Fruit fly (Drosophila melanogaster) whole organism, pupa: ENCODE measurements around the gene Mst84Da.

Experiments used
- CG10348 ChIP-seq: fragments of 200-800 bp; sonication (Bioruptor generic); IDR thresholded peaks from 2 replicates; pipeline ENCODE4 v1.3.6; 2022; ENCODE audit warnings: missing biosample characterization, missing genetic modification characterization
- CG12605 ChIP-seq: fragments of 200-800 bp; sonication (Bioruptor generic); IDR thresholded peaks from 2 replicates; pipeline ENCODE4 v1.3.6; 2022; ENCODE audit warnings: missing biosample characterization, missing genetic modification characterization
- CG13204 ChIP-seq: fragments of 200-800 bp; sonication (Bioruptor generic); optimal IDR thresholded peaks from 2 replicates; lab custom pipeline; 2018; ENCODE audit warnings: missing biosample characterization, mild to moderate bottlenecking, missing genetic modification characterization, moderate library complexity
- CG14655 ChIP-seq: fragments of 200-800 bp; sonication (Bioruptor generic); optimal IDR thresholded peaks from 3 replicates; lab custom pipeline; 2017; ENCODE audit warnings: mild to moderate bottlenecking, missing biosample characterization, missing genetic modification reagents, missing genetic modification characterization
- CG15710 ChIP-seq: fragments of 200-800 bp; sonication (Bioruptor generic); optimal IDR thresholded peaks from 2 replicates; lab custom pipeline; 2018; ENCODE audit warnings: missing biosample characterization, mild to moderate bottlenecking, missing genetic modification characterization, moderate library complexity
- CG17806 ChIP-seq: fragments of 200-800 bp; sonication (Bioruptor generic); optimal IDR thresholded peaks from 2 replicates; lab custom pipeline; 2018; ENCODE audit warnings: missing biosample characterization, mild to moderate bottlenecking, missing genetic modification characterization, moderate library complexity
- CG32121 ChIP-seq: fragments of 200-800 bp; sonication (Bioruptor generic); IDR thresholded peaks from 2 replicates; pipeline ENCODE4 v1.3.6; 2022; ENCODE audit warnings: missing biosample characterization, missing genetic modification characterization
- CG34367 ChIP-seq: fragments of 200-800 bp; sonication (Bioruptor generic); optimal IDR thresholded peaks from 2 replicates; lab custom pipeline; 2018; ENCODE audit warnings: missing biosample characterization, mild to moderate bottlenecking, missing genetic modification characterization
- CG4496 ChIP-seq: fragments of 200-800 bp; sonication (Bioruptor generic); IDR thresholded peaks from 3 replicates; pipeline ENCODE4 v1.3.6; 2022; ENCODE audit warnings: missing biosample characterization, missing genetic modification characterization
- CG8159 ChIP-seq: fragments of 200-800 bp; sonication (Bioruptor generic); optimal IDR thresholded peaks from 3 replicates; lab custom pipeline; 2018; ENCODE audit warnings: missing biosample characterization, mild to moderate bottlenecking, missing genetic modification characterization, moderate library complexity
- CG8301 ChIP-seq: fragments of 200-800 bp; sonication (Bioruptor generic); optimal IDR thresholded peaks from 2 replicates; lab custom pipeline; 2018; ENCODE audit warnings: missing biosample characterization, mild to moderate bottlenecking, missing genetic modification characterization
- CG9948 ChIP-seq: fragments of 200-800 bp; sonication (Bioruptor generic); optimal IDR thresholded peaks from 2 replicates; lab custom pipeline; 2018; ENCODE audit warnings: missing biosample characterization, mild to moderate bottlenecking, missing genetic modification characterization, moderate library complexity
- D1 ChIP-seq: fragments of 200-800 bp; sonication (Bioruptor generic); optimal IDR thresholded peaks from 2 replicates; lab custom pipeline; 2018; ENCODE audit warnings: missing biosample characterization, mild to moderate bottlenecking, missing genetic modification characterization, moderate library complexity
- EcR ChIP-seq: fragments of 200-800 bp; sonication (Bioruptor generic); optimal IDR thresholded peaks from 3 replicates; lab custom pipeline; 2019; ENCODE audit warnings: missing biosample characterization, missing genetic modification characterization, mild to moderate bottlenecking, moderate library complexity, missing genetic modification reagents
- Ets98B ChIP-seq: fragments of 200-800 bp; sonication (Bioruptor generic); IDR thresholded peaks from 2 replicates; pipeline ENCODE4 v1.3.6; 2022; ENCODE audit warnings: missing biosample characterization, missing genetic modification characterization
- Pif1A ChIP-seq: fragments of 200-800 bp; sonication (Bioruptor generic); optimal IDR thresholded peaks from 3 replicates; lab custom pipeline; 2016; ENCODE audit warnings: missing biosample characterization, missing genetic modification characterization
- Pif1B ChIP-seq: fragments of 200-800 bp; sonication (Bioruptor generic); optimal IDR thresholded peaks from 3 replicates; lab custom pipeline; 2016; ENCODE audit warnings: missing biosample characterization, missing genetic modification characterization
- Snoo ChIP-seq: fragments of 200-800 bp; sonication (Bioruptor generic); optimal IDR thresholded peaks from 3 replicates; lab custom pipeline; 2017; ENCODE audit warnings: missing biosample characterization, mild to moderate bottlenecking, missing genetic modification characterization, inconsistent platforms
- fd96Ca ChIP-seq: fragments of 200-800 bp; sonication (Bioruptor generic); IDR thresholded peaks from 3 replicates; pipeline ENCODE4 v1.3.6; 2022; ENCODE audit warnings: missing biosample characterization, missing genetic modification characterization
- gl ChIP-seq: fragments of 200-800 bp; sonication (Bioruptor generic); optimal IDR thresholded peaks from 2 replicates; lab custom pipeline; 2018; ENCODE audit warnings: missing biosample characterization, mild to moderate bottlenecking, missing genetic modification characterization
- rn ChIP-seq: fragments of 200-800 bp; sonication (Bioruptor generic); IDR thresholded peaks from 2 replicates; pipeline ENCODE4 v1.3.6; 2022; ENCODE audit warnings: missing biosample characterization, missing genetic modification characterization

The Mst84Da gene

dm6 chr3R:7364573-7364972 lies 1.1 kb upstream of the Mst84Da start, which contains the start of gene Mst84Dc:
Gene Mst84Dc (minus strand): TSS chr3R:7364673.
- no peak for TF ChIP-seq CG8301 (tag; lab: Kevin White, UChicago)
- no peak for TF ChIP-seq CG32121 (GFP tag; lab: Robert Waterston, UW)
- TF ChIP-seq gl, result no peak
- TF ChIP-seq CG34367 (tag; lab: Kevin White, UChicago), result no peak
- no peak for TF ChIP-seq Pif1A (GFP tag; lab: Kevin White, UChicago)
- TF ChIP-seq D1 (tag; lab: Kevin White, UChicago), result no peak
- TF ChIP-seq Pif1B (GFP tag; lab: Kevin White, UChicago), result no peak

- TF ChIP-seq CG13204 (GFP tag; lab: Kevin White, UChicago), result no peak
- no peak for TF ChIP-seq EcR (GFP tag; lab: Kevin White, UChicago)
These were observed 3.6 kb downstream of the Mst84Da start, which contains the start of gene MstProx for dm6 chr3R:7369205-7369604. Gene MstProx (minus strand): TSS chr3R:7369305.

- no peak for TF ChIP-seq CG13204 (GFP tag; lab: Kevin White, UChicago)
- TF ChIP-seq CG32121 (GFP tag; lab: Robert Waterston, UW), result no peak
- no peak for TF ChIP-seq Pif1A (GFP tag; lab: Kevin White, UChicago)
- no peak for TF ChIP-seq D1 (tag; lab: Kevin White, UChicago)
- TF ChIP-seq CG8159 (tag; lab: Kevin White, UChicago), result no peak
- no peak for TF ChIP-seq gl
- TF ChIP-seq CG14655 (GFP tag; lab: Kevin White, UChicago), result no peak
- no peak for TF ChIP-seq CG8301 (tag; lab: Kevin White, UChicago)
- TF ChIP-seq EcR (GFP tag; lab: Kevin White, UChicago), result no peak
- no peak for TF ChIP-seq CG9948
- no peak for TF ChIP-seq CG15710 (tag; lab: Kevin White, UChicago)
- TF ChIP-seq CG10348, result no peak
- TF ChIP-seq fd96Ca, result no peak
- no peak for TF ChIP-seq Pif1B (GFP tag; lab: Kevin White, UChicago)
- TF ChIP-seq CG17806 (tag; lab: Kevin White, UChicago), result no peak
- TF ChIP-seq Snoo (tag; lab: Kevin White, UChicago), result no peak
- TF ChIP-seq CG4496, result no peak
- no peak for TF ChIP-seq CG12605
- TF ChIP-seq rn (GFP tag; lab: Robert Waterston, UW), result no peak
These were observed 25.5 kb downstream of the Mst84Da start, which contains the start of gene CG42650 for dm6 chr3R:7391113-7391512. Gene CG42650 (plus strand): TSS chr3R:7391413.

- TF ChIP-seq CG4496 (no peak), Ets98B (GFP tag; lab: Robert Waterston, UW) (no peak), CG12605 (no peak), CG8301 (tag; lab: Kevin White, UChicago) (no peak), CG13204 (GFP tag; lab: Kevin White, UChicago) (no peak), CG9948 (no peak), fd96Ca (no peak), EcR (GFP tag; lab: Kevin White, UChicago) (no peak), CG8159 (tag; lab: Kevin White, UChicago) (no peak), CG15710 (tag; lab: Kevin White, UChicago) (no peak), CG10348 (no peak), CG32121 (GFP tag; lab: Robert Waterston, UW) (no peak)
These were observed 28.4 kb downstream of the Mst84Da start for dm6 chr3R:7394047-7394446.

dm6 chr3R:7406569-7406968 lies 40.9 kb downstream of the Mst84Da start, which contains the start of gene Ir84a:
Gene Ir84a (plus strand): TSS chr3R:7406869.
- TF ChIP-seq CG13204 (GFP tag; lab: Kevin White, UChicago) (no peak), fd96Ca (no peak), Pif1A (GFP tag; lab: Kevin White, UChicago) (no peak), CG15710 (tag; lab: Kevin White, UChicago) (no peak), CG4496 (no peak), CG12605 (no peak), Pif1B (GFP tag; lab: Kevin White, UChicago) (no peak), CG34367 (tag; lab: Kevin White, UChicago) (no peak), gl (no peak), CG14655 (GFP tag; lab: Kevin White, UChicago) (no peak), CG9948 (no peak), D1 (tag; lab: Kevin White, UChicago) (no peak), CG8159 (tag; lab: Kevin White, UChicago) (no peak), CG17806 (tag; lab: Kevin White, UChicago) (no peak), Snoo (tag; lab: Kevin White, UChicago) (no peak)
